Fruit fly (Drosophila melanogaster) whole organism: ENCODE measurements around the gene CG11598.

Experiments used
- CG8478 ChIP-seq: fragments of >200 bp; optimal IDR thresholded peaks from 2 replicates; lab custom pipeline; 2018; ENCODE audit warnings: inconsistent platforms
- Dll ChIP-seq: fragments of >200 bp; optimal IDR thresholded peaks from 2 replicates; lab custom pipeline; 2017
- EcR ChIP-seq, 2 experiments: fragments of >200 bp; optimal IDR thresholded peaks; 2 replicates each; lab custom pipeline; 2017; ENCODE audit warnings: missing biosample characterization in 2 of 2, missing genetic modification characterization in 2 of 2, missing genetic modification reagents in 2 of 2
- pan ChIP-seq: fragments of >200 bp; optimal IDR thresholded peaks from 2 replicates; lab custom pipeline; 2017
- psq ChIP-seq: fragments of >200 bp; optimal IDR thresholded peaks from 2 replicates; lab custom pipeline; 2017
- usp ChIP-seq: fragments of >200 bp; optimal IDR thresholded peaks from 2 replicates; lab custom pipeline; 2017; ENCODE audit warnings: missing biosample characterization, missing genetic modification characterization, mixed read lengths

DNA sequence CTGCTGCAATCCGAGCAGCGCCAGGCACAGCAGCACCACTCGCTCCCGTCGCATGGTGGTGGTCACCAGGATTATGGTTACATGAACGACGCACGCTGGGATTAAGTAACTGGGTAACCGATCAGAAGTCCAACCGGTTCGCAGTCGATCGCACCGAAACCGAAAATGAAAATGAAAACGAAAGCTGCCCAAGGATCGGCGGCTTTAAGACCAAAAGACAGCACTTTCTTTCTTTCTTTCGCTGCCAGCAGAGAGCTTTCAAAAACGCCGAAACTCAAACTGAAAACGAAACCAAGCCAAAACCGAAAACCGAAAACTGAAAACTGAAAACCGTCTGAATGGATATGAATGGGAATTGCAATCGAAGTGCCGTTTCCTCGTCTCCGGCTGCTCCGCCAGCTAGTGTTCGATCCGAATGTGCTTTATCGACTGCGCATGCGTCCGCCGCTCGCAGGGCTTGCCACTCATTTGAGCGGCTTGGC is 7.4 kb downstream of the CG11598 start, which contains the start of gene CG6753:
- TF ChIP-seq EcR (GFP tag; optimal IDR thresholded peaks at IDR 0.05; lab: Kevin White, UChicago) = no peak
- TF ChIP-seq psq = no peak
- no peak for TF ChIP-seq Dll (lab: Kevin White, UChicago)
- TF ChIP-seq usp (GFP tag; lab: Kevin White, UChicago) = no peak
- TF ChIP-seq pan (lab: Kevin White, UChicago) = no peak
- TF ChIP-seq CG8478 = no peak
